Fruit fly (Drosophila melanogaster): Measurements from ENCODE around the gene CG43092.

Gene CG43092

DNA sequence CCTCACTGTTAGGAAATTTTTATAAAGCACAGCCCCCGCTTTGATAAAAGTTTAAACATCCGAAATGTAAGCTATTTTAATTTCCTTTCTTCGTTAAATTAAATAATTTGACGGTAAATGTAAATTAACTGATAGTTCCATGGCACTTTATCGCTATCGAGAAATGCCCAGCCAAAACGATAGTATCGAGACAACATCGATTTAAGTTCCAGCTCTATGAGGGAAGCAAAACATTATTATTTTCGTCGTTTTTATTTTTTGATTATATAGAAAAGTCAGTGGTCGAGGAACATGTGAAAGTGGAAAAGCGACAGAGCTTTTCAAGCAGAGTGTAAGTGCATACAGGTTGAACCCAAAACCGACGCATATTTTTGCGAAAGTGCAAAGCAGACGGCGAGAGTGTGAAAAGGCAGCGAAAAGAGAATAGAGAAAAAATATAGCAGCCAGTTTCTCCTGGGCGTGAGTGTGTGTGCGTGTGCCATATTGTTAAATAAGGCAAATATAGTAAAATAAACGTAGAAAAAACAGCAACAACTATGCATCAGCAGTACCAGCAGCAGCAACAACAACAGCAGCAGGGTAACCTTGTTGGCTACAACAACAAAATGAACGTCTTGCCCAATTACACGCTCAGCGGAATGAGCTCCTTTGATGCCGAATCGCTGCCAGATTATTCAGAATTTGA, 42.6 kb downstream of the CG43092 start, which contains the start of gene CG45049 (continued):
- TF ChIP-seq CG32532 (GFP tag; IDR thresholded peaks at IDR 0.05) (no peak), Dfd (GFP tag; optimal IDR thresholded peaks at IDR 0.05) (no peak), bsh (GFP tag; optimal IDR thresholded peaks at IDR 0.05) (no peak), HmgZ (tag; optimal IDR thresholded peaks at IDR 0.05) (no peak), CG10147 (GFP tag; optimal IDR thresholded peaks at IDR 0.05) (no peak), dimm (GFP tag; IDR thresholded peaks at IDR 0.05) (no peak), CG18476 (GFP tag; optimal IDR thresholded peaks at IDR 0.05) (no peak), amos (GFP tag; IDR thresholded peaks at IDR 0.05; ENCODE audit: partially characterized antibody) (peak; percentile 96), gce (GFP tag; IDR thresholded peaks at IDR 0.05) (no peak), ATbp (GFP tag; optimal IDR thresholded peaks at IDR 0.05) (no peak), CG14860 (GFP tag; IDR thresholded peaks at IDR 0.05; ENCODE audit: partially characterized antibody) (peak; percentile 74), Fer1 (GFP tag; optimal IDR thresholded peaks at IDR 0.05) (no peak), CG2202 (tag; optimal IDR thresholded peaks at IDR 0.05) (no peak), dmrt11E (tag; optimal IDR thresholded peaks at IDR 0.05) (no peak), B-H1 (GFP tag; IDR thresholded peaks at IDR 0.05) (no peak), shn (GFP tag; optimal IDR thresholded peaks at IDR 0.05) (no peak), Hmr (GFP tag; optimal IDR thresholded peaks at IDR 0.05) (no peak), Lpt (GFP tag; optimal IDR thresholded peaks at IDR 0.05) (no peak), MESR4 (GFP tag; optimal IDR thresholded peaks at IDR 0.05) (peak; percentile 57), sr (GFP tag; IDR thresholded peaks at IDR 0.05) (peak; percentile 35; the same call in 1 of the 3 replicates), CG4820 (GFP tag; optimal IDR thresholded peaks at IDR 0.05) (no peak), dm (GFP tag; optimal IDR thresholded peaks at IDR 0.05) (no peak), NFAT (GFP tag; IDR thresholded peaks at IDR 0.05) (no peak), CG7745 (tag; optimal IDR thresholded peaks at IDR 0.05) (no peak), nau (GFP tag; optimal IDR thresholded peaks at IDR 0.05) (no peak), CG12155 (GFP tag; optimal IDR thresholded peaks at IDR 0.05) (no peak), Doc3 (GFP tag; IDR thresholded peaks at IDR 0.05; ENCODE audit: partially characterized antibody) (peak; percentile 81), CG42726 (GFP tag; IDR thresholded peaks at IDR 0.05; ENCODE audit: partially characterized antibody) (peak; percentile 94), toy (GFP tag; IDR thresholded peaks at IDR 0.05) (no peak), CG10274 (GFP tag; optimal IDR thresholded peaks at IDR 0.05) (no peak), pzg (GFP tag; optimal IDR thresholded peaks at IDR 0.05) (peak; percentile 40), CG6813 (GFP tag; optimal IDR thresholded peaks at IDR 0.05) (no peak), HLHmδ (GFP tag; optimal IDR thresholded peaks at IDR 0.05) (no peak), Hr39 (optimal IDR thresholded peaks at IDR 0.05) (no peak), CG1603 (tag; optimal IDR thresholded peaks at IDR 0.05) (peak; percentile 26), Hr78 (GFP tag; optimal IDR thresholded peaks at IDR 0.05) (no peak), CG11093 (GFP tag; IDR thresholded peaks at IDR 0.05) (no peak), Antp (GFP tag; optimal IDR thresholded peaks at IDR 0.05) (no peak), CG3163 (GFP tag; optimal IDR thresholded peaks at IDR 0.05) (no peak), Chrac-16 (GFP tag; optimal IDR thresholded peaks at IDR 0.05) (no peak), slp2 (GFP tag; optimal IDR thresholded peaks at IDR 0.05) (no peak), Sox100B (GFP tag; optimal IDR thresholded peaks at IDR 0.05) (no peak), Eip74EF (GFP tag; optimal IDR thresholded peaks at IDR 0.05) (no peak), Max (GFP tag; optimal IDR thresholded peaks at IDR 0.05) (no peak), kay (GFP tag; optimal IDR thresholded peaks at IDR 0.05) (no peak), pita (GFP tag; optimal IDR thresholded peaks at IDR 0.05) (no peak), CG8478 (optimal IDR thresholded peaks at IDR 0.05) (no peak), BEAF-32 (GFP tag; optimal IDR thresholded peaks at IDR 0.05) (peak; percentile 84), so (GFP tag; IDR thresholded peaks at IDR 0.05) (no peak), CG10654 (GFP tag; optimal IDR thresholded peaks at IDR 0.05) (no peak)

All from whole organism, embryonic.